Fruit fly (Drosophila melanogaster) Kc167 (cell line): ENCODE results near the gene r-cup.

ENCODE experiments used
- Myc ChIP-seq: fragments of >200 bp; optimal IDR thresholded peaks from 2 replicates; lab custom pipeline; 2017; ENCODE audit warnings: missing external identifiers
- Sin3A ChIP-seq: fragments of >200 bp; optimal IDR thresholded peaks from 2 replicates; lab custom pipeline; 2018; ENCODE audit warnings: missing external identifiers
- h ChIP-seq: fragments of >200 bp; optimal IDR thresholded peaks from 3 replicates; lab custom pipeline; 2018; ENCODE audit warnings: missing external identifiers
- insv ChIP-seq: fragments of >200 bp; optimal IDR thresholded peaks from 3 replicates; lab custom pipeline; 2018; ENCODE audit warnings: missing external identifiers
- psq ChIP-seq: fragments of >200 bp; optimal IDR thresholded peaks from 2 replicates; lab custom pipeline; 2017; ENCODE audit warnings: missing external identifiers
- ttk ChIP-seq: sonication (Bioruptor generic); optimal IDR thresholded peaks from 2 replicates; lab custom pipeline; 2017; ENCODE audit warnings: missing external identifiers

DNA sequence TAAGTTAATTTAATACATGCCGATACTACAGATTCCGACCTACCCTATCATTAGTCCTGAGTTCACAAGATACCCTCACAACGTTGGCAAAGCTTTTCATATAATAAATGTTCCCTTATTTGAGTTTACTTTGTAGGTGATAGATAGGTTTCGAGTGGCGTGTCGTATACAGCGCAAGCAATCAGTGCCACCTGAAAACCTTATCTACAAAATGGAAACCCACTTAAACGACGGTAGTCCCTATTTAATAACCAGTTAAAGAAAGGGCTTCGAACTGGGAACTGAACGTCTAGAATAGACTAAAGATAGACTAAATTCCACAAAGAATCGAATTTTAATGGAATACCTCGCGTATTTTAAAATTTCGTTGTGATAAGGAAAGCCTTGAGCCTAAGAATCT lies 20.5 kb upstream of the r-cup start:
- TF ChIP-seq psq (lab: Kevin White, UChicago) (no peak), h (lab: Kevin White, UChicago) (no peak), Myc (lab: Kevin White, UChicago) (no peak), ttk (no peak), Sin3A (lab: Kevin White, UChicago) (no peak), insv (lab: Kevin White, UChicago) (no peak)
